Fruit fly (Drosophila melanogaster): ENCODE data around the gene kug.

dm6 chr3L:19961805-19962204 lies 43.3 kb upstream of the kug start:
- no peak for TF ChIP-seq EcR (GFP tag; optimal IDR thresholded peaks at IDR 0.05)
- no peak for TF ChIP-seq usp (GFP tag; optimal IDR thresholded peaks at IDR 0.05)

All from whole organism.